Worm (Caenorhabditis elegans) whole organism, L4 larva: ENCODE measurements around the gene ZC84.6.

Source experiments
- F26F4.8 ChIP-seq: fragments of 200-800 bp; sonication (Bioruptor generic); conservative IDR thresholded peaks from 2 replicates; pipeline ENCODE4 v1.3.6; 2022; ENCODE audit warnings: missing genetic modification characterization, missing compliant biosample characterization
- T26A8.4 ChIP-seq: fragments of 200-800 bp; sonication (Bioruptor generic); IDR thresholded peaks from 2 replicates; pipeline ENCODE4 v1.3.6; 2022; ENCODE audit warnings: missing genetic modification characterization, missing compliant biosample characterization
- Y105C5A.15 ChIP-seq: fragments of 200-800 bp; sonication (Bioruptor generic); IDR thresholded peaks from 2 replicates; pipeline ENCODE4 v1.3.6; 2022; ENCODE audit warnings: missing genetic modification characterization, missing compliant biosample characterization
- ceh-20 ChIP-seq: fragments of 200-800 bp; sonication (Bioruptor generic); IDR thresholded peaks from 2 replicates; pipeline ENCODE4 v1.3.6; 2022; ENCODE audit warnings: missing genetic modification reagents, missing genetic modification characterization, missing compliant biosample characterization
- ceh-44 ChIP-seq: fragments of 200-800 bp; sonication (Bioruptor generic); IDR thresholded peaks from 2 replicates; pipeline ENCODE4 v1.3.6; 2022; ENCODE audit warnings: missing genetic modification reagents, missing genetic modification characterization, missing compliant biosample characterization
- ceh-62 ChIP-seq: sonication (generic microtip); optimal IDR thresholded peaks from 2 replicates; lab custom pipeline; 2017; ENCODE audit warnings: missing biosample characterization, missing genetic modification characterization
- daf-12 ChIP-seq: fragments of 150-350 bp; optimal IDR thresholded peaks from 2 replicates; lab custom pipeline; 2014; ENCODE audit warnings: missing biosample characterization, missing genetic modification reagents, missing genetic modification characterization
- daf-19 ChIP-seq: fragments of 200-800 bp; sonication (Bioruptor generic); conservative IDR thresholded peaks from 2 replicates; pipeline ENCODE4 v1.3.6; 2022; ENCODE audit warnings: missing genetic modification characterization, missing compliant biosample characterization
- daf-8 ChIP-seq: fragments of 200-800 bp; sonication (Bioruptor generic); IDR thresholded peaks from 2 replicates; pipeline ENCODE4 v1.3.6; 2022; ENCODE audit warnings: missing genetic modification characterization, missing compliant biosample characterization
- dmd-6 ChIP-seq: fragments of 200-800 bp; sonication (Bioruptor generic); IDR thresholded peaks from 2 replicates; pipeline ENCODE4 v1.3.6; 2022; ENCODE audit warnings: missing genetic modification reagents, missing genetic modification characterization, missing compliant biosample characterization
- dmd-9 ChIP-seq: fragments of 200-800 bp; sonication (Bioruptor generic); IDR thresholded peaks from 2 replicates; pipeline ENCODE4 v1.3.6; 2022; ENCODE audit warnings: missing genetic modification reagents, missing genetic modification characterization, missing compliant biosample characterization
- dpl-1 ChIP-seq: fragments of 150-350 bp; optimal IDR thresholded peaks from 2 replicates; lab custom pipeline; 2014; ENCODE audit warnings: missing biosample characterization, missing genetic modification reagents, missing genetic modification characterization
- dve-1 ChIP-seq: sonication (generic microtip); optimal IDR thresholded peaks from 2 replicates; lab custom pipeline; 2017; ENCODE audit warnings: antibody characterized with exemption, mild to moderate bottlenecking, missing genetic modification characterization, missing compliant biosample characterization; ENCODE audit not compliant: insufficient read depth
- gei-8 ChIP-seq: fragments of 200-800 bp; sonication (Bioruptor generic); optimal IDR thresholded peaks from 2 replicates; lab custom pipeline; 2018; ENCODE audit warnings: mild to moderate bottlenecking, missing genetic modification characterization, missing compliant biosample characterization
- hif-1 ChIP-seq, 2 experiments: sonication (generic microtip); optimal IDR thresholded peaks; 2 replicates each; lab custom pipeline; 2016 to 2017; ENCODE audit warnings: missing compliant biosample characterization in 2 of 2, missing genetic modification characterization in 2 of 2, missing genetic modification reagents in 2 of 2, missing genotype in 2 of 2, mild to moderate bottlenecking in 1 of 2
- jun-1 ChIP-seq: fragments of 150-350 bp; optimal IDR thresholded peaks from 2 replicates; lab custom pipeline; 2014; ENCODE audit warnings: missing biosample characterization, missing genetic modification reagents, missing genetic modification characterization
- lim-7 ChIP-seq: fragments of 200-800 bp; sonication (Bioruptor generic); IDR thresholded peaks from 2 replicates; pipeline ENCODE4 v1.3.6; 2022; ENCODE audit warnings: missing genetic modification characterization, missing compliant biosample characterization
- lin-29 ChIP-seq: fragments of 200-800 bp; sonication (Bioruptor generic); IDR thresholded peaks from 2 replicates; pipeline ENCODE4 v1.3.6; 2022; ENCODE audit warnings: missing genetic modification reagents, missing genetic modification characterization, missing compliant biosample characterization
- lir-3 ChIP-seq: sonication (generic microtip); optimal IDR thresholded peaks from 2 replicates; lab custom pipeline; 2016; ENCODE audit warnings: mild to moderate bottlenecking, missing genetic modification characterization, missing compliant biosample characterization
- lsy-2 ChIP-seq, 2 experiments: fragments of 150-350 bp in 1 of 2; sonication (generic microtip) in 1 of 2; optimal IDR thresholded peaks; 2 replicates each; lab custom pipeline; 2014 to 2017; ENCODE audit warnings: missing biosample characterization in 2 of 2, missing genetic modification characterization in 2 of 2
- mes-2 ChIP-seq: sonication (generic microtip); optimal IDR thresholded peaks from 2 replicates; lab custom pipeline; 2016; ENCODE audit warnings: missing genotype, mild to moderate bottlenecking, missing genetic modification characterization, missing compliant biosample characterization; ENCODE audit not compliant: poor library complexity, severe bottlenecking
- mxl-3 ChIP-seq: fragments of 200-800 bp; sonication (Bioruptor generic); optimal IDR thresholded peaks from 2 replicates; lab custom pipeline; 2018; ENCODE audit warnings: mild to moderate bottlenecking, missing genetic modification characterization, missing compliant biosample characterization
- nhr-11 ChIP-seq: fragments of 150-350 bp; optimal IDR thresholded peaks from 2 replicates; lab custom pipeline; 2014; ENCODE audit warnings: missing biosample characterization, missing genetic modification characterization
- nhr-28 ChIP-seq: fragments of 150-350 bp; optimal IDR thresholded peaks from 2 replicates; lab custom pipeline; 2014; ENCODE audit warnings: missing biosample characterization, missing genetic modification characterization
- nhr-41 ChIP-seq: fragments of 200-800 bp; sonication (Bioruptor generic); IDR thresholded peaks from 2 replicates; pipeline ENCODE4 v1.3.6; 2022; ENCODE audit warnings: missing genetic modification reagents, missing genetic modification characterization, missing compliant biosample characterization
- nhr-48 ChIP-seq: sonication (generic microtip); optimal IDR thresholded peaks from 2 replicates; lab custom pipeline; 2016; ENCODE audit warnings: mild to moderate bottlenecking, missing genetic modification characterization, missing compliant biosample characterization
- nhr-6 ChIP-seq: fragments of 150-350 bp; optimal IDR thresholded peaks from 2 replicates; lab custom pipeline; 2014; ENCODE audit warnings: missing biosample characterization, missing genetic modification characterization
- nhr-76 ChIP-seq: fragments of 150-350 bp; optimal IDR thresholded peaks from 2 replicates; lab custom pipeline; 2014; ENCODE audit warnings: missing biosample characterization, missing genetic modification characterization
- php-3 ChIP-seq: fragments of 200-800 bp; sonication (Bioruptor generic); IDR thresholded peaks from 2 replicates; pipeline ENCODE4 v1.3.6; 2022; ENCODE audit warnings: missing genetic modification reagents, missing genetic modification characterization, missing compliant biosample characterization
- saeg-2 ChIP-seq: fragments of 200-800 bp; sonication (Bioruptor generic); IDR thresholded peaks from 2 replicates; pipeline ENCODE4 v1.3.6; 2022; ENCODE audit warnings: missing genetic modification reagents, missing genetic modification characterization, missing compliant biosample characterization
- set-16 ChIP-seq: fragments of 200-800 bp; sonication (Bioruptor generic); IDR thresholded peaks from 2 replicates; pipeline ENCODE4 v1.3.6; 2022; ENCODE audit warnings: missing genetic modification reagents, missing genetic modification characterization, missing compliant biosample characterization
- tag-97 ChIP-seq: fragments of 200-800 bp; sonication (Bioruptor generic); IDR thresholded peaks from 2 replicates; pipeline ENCODE4 v1.3.6; 2022; ENCODE audit warnings: missing genetic modification characterization, missing compliant biosample characterization
- unc-62 ChIP-seq, 3 experiments: fragments of 150-350 bp in 1 of 3; sonication (generic microtip); optimal IDR thresholded peaks in 2 of 3; peaks in 1 of 3; 1 replicate in 1 of 3; 2 replicates in 2 of 3; lab custom pipeline; 2014 to 2017; ENCODE audit warnings: missing biosample characterization in 3 of 3, missing genetic modification characterization in 3 of 3, missing genetic modification reagents in 3 of 3, missing genotype in 1 of 3
- zfp-2 ChIP-seq: sonication (generic microtip); optimal IDR thresholded peaks from 2 replicates; lab custom pipeline; 2016; ENCODE audit warnings: mild to moderate bottlenecking, missing genetic modification characterization, missing compliant biosample characterization
- zip-11 ChIP-seq: fragments of 200-800 bp; sonication (Bioruptor generic); IDR thresholded peaks from 2 replicates; pipeline ENCODE4 v1.3.6; 2022; ENCODE audit warnings: missing genetic modification characterization, missing compliant biosample characterization
- zip-2 ChIP-seq: fragments of 150-350 bp; optimal IDR thresholded peaks from 2 replicates; lab custom pipeline; 2014; ENCODE audit warnings: missing biosample characterization, missing genetic modification characterization

ZC84.6 gene

ce11 chrIII:9215367-9215766 is 15.9 kb upstream of the ZC84.6 start, which contains the start of gene npr-29:
Gene npr-29, minus strand, starts transcription at chrIII:9215467.
- no peak for TF ChIP-seq daf-12 (tag; lab: Kevin White, UChicago)
- no peak for TF ChIP-seq nhr-41
- TF ChIP-seq Y105C5A.15, result no peak
- no peak for TF ChIP-seq nhr-76
- no peak for TF ChIP-seq nhr-28 (tag; lab: Kevin White, UChicago)
- no peak for TF ChIP-seq nhr-11 (tag; lab: Kevin White, UChicago)
- TF ChIP-seq php-3 (GFP tag; lab: Robert Waterston, UW), result no peak
- TF ChIP-seq lir-3 (tag; lab: Kevin White, UChicago), result no peak
- no peak for TF ChIP-seq ceh-44
- no peak for TF ChIP-seq ceh-20 (GFP tag; lab: Robert Waterston, UW)
- TF ChIP-seq nhr-48 (tag; lab: Kevin White, UChicago), result no peak
- TF ChIP-seq dmd-6, result no peak
- TF ChIP-seq lim-7 (GFP tag; lab: Robert Waterston, UW), result no peak
- TF ChIP-seq T26A8.4 (GFP tag; lab: Robert Waterston, UW), result no peak
- no peak for TF ChIP-seq lsy-2 (tag; optimal IDR thresholded peaks at IDR 0.05; lab: Kevin White, UChicago)
- TF ChIP-seq, all 104 proteins: peak for 0

ce11 chrIII:9206185-9206584 is 6.7 kb upstream of the ZC84.6 start, which contains the start of gene ZC84.1:
Gene ZC84.1, minus strand, starts transcription at chrIII:9206285.
- TF ChIP-seq dve-1 (tag; lab: Kevin White, UChicago) (no peak), jun-1 (tag; lab: Kevin White, UChicago) (no peak), dmd-9 (no peak), gei-8 (GFP tag; lab: Kevin White, UChicago) (no peak), mxl-3 (GFP tag; lab: Kevin White, UChicago) (no peak), F26F4.8 (GFP tag; lab: Robert Waterston, UW) (no peak), daf-19 (GFP tag; lab: Robert Waterston, UW) (no peak), ceh-62 (no peak)

ce11 chrIII:9201977-9202376 is 2.5 kb upstream of the ZC84.6 start:
- no peak for TF ChIP-seq tag-97 (GFP tag; lab: Robert Waterston, UW)
- no peak for TF ChIP-seq set-16 (GFP tag; lab: Robert Waterston, UW)
- no peak for TF ChIP-seq daf-8 (GFP tag; lab: Robert Waterston, UW)
- no peak for TF ChIP-seq lin-29 (GFP tag; lab: Robert Waterston, UW)
- no peak for TF ChIP-seq zip-2 (tag; lab: Kevin White, UChicago)
- peak in 1 of 2 experiments; percentile 92 for TF ChIP-seq unc-62 (GFP tag; optimal IDR thresholded peaks at IDR 0.05 in 1 of 2; lab: Kevin White, UChicago)
- TF ChIP-seq unc-62 (tag; optimal IDR thresholded peaks at IDR 0.05; lab: Kevin White, UChicago), result no peak
- no peak for TF ChIP-seq saeg-2 (GFP tag; lab: Robert Waterston, UW)
- no peak for TF ChIP-seq php-3 (GFP tag; lab: Robert Waterston, UW)
- no peak for TF ChIP-seq zfp-2 (tag; lab: Kevin White, UChicago)

- TF ChIP-seq dpl-1 (GFP tag; lab: Kevin White, UChicago) (peak; percentile 90), lir-3 (tag; lab: Kevin White, UChicago) (no peak), zip-11 (GFP tag; lab: Robert Waterston, UW) (no peak), nhr-6 (no peak), hif-1 (tag; optimal IDR thresholded peaks at IDR 0.05; lab: Kevin White, UChicago) (no peak), mes-2 (tag; lab: Kevin White, UChicago) (peak; percentile 88)
- TF ChIP-seq, all 104 proteins: peak for 2
Measured at ce11 chrIII:9191091-9191490, 8.4 kb downstream of the ZC84.6 start, which contains the start of gene cls-3. Gene cls-3, minus strand, starts transcription at chrIII:9191109.
